Fruit fly (Drosophila melanogaster) S2 (cell line): ENCODE results near the gene Stat92E.

Source experiments
- CG8478 ChIP-seq: fragments of >200 bp; optimal IDR thresholded peaks from 2 replicates; lab custom pipeline; 2018
- CTCF ChIP-seq, 2 experiments: fragments of >200 bp; optimal IDR thresholded peaks; 2 replicates each; lab custom pipeline; 2018

- TF ChIP-seq CTCF (optimal IDR thresholded peaks at IDR 0.05; lab: Kevin White, UChicago) (no peak), CG8478 (no peak)
Observed at dm6 chr3R:20560019-20560667, 8.0 kb upstream of the Stat92E start, which contains the start of gene CG15922.
